Worm (Caenorhabditis elegans) whole organism, L4 larva: Measurements from ENCODE around the gene H01M10.2.

ENCODE experiments used
- ceh-28 ChIP-seq: fragments of 150-350 bp; optimal IDR thresholded peaks from 2 replicates; lab custom pipeline; 2014; ENCODE audit warnings: missing biosample characterization, missing genetic modification reagents, missing genetic modification characterization
- ceh-32 ChIP-seq: sonication (generic microtip); optimal IDR thresholded peaks from 2 replicates; lab custom pipeline; 2016; ENCODE audit warnings: mild to moderate bottlenecking, missing genetic modification characterization, missing compliant biosample characterization; ENCODE audit not compliant: poor library complexity
- nhr-237 ChIP-seq: sonication (generic microtip); optimal IDR thresholded peaks from 2 replicates; lab custom pipeline; 2017; ENCODE audit warnings: missing biosample characterization, missing genetic modification characterization
- skn-1 ChIP-seq: fragments of 150-350 bp; optimal IDR thresholded peaks from 2 replicates; lab custom pipeline; 2014; ENCODE audit warnings: missing biosample characterization, missing genetic modification characterization

ce11 chrX:2541003-2541521, 44.5 kb downstream of the H01M10.2 start, which contains the start of gene F52H2.3:
- TF ChIP-seq skn-1 (tag; lab: Kevin White, UChicago) (no peak), ceh-28 (tag; lab: Kevin White, UChicago) (no peak), ceh-32 (tag; lab: Kevin White, UChicago) (no peak), nhr-237 (tag; lab: Kevin White, UChicago) (no peak)
